Worm (Caenorhabditis elegans): ENCODE measurements around the gene F26F2.8.

DNA sequence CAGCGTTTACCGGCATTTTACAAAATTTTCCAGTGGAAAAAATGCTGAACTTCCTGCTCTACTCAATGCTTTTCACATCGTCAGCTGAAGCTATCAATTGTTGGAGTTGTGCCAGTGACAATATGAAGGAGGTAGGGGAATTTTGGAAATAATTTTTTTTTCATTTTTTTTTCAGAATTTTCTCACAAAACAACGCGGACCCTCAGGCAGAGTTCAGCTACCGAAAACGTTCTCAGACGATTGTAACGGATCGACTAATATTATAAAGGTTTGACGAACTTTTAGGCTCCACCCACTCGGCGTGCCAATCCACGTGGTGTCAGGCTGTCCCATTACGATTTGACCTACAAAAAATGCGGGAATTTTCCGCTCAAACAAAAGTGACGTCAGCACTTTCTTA, at the start of gene F26F2.8:
- no peak for TF ChIP-seq hmg-20 (GFP tag; IDR thresholded peaks at IDR 0.05)
- TF ChIP-seq F23B12.7 (tag; optimal IDR thresholded peaks at IDR 0.05; ENCODE audit: insufficient read depth): no peak
